Worm (Caenorhabditis elegans) whole organism, mixed stage, embryonic: ENCODE results near the gene tftc-5.

Experiments used
- M03D4.4 ChIP-seq: sonication (generic microtip); optimal IDR thresholded peaks from 2 replicates; lab custom pipeline; 2017; ENCODE audit warnings: mild to moderate bottlenecking, missing genetic modification characterization, missing compliant biosample characterization
- bed-3 ChIP-seq: fragments of 200-800 bp; sonication (Bioruptor generic); optimal IDR thresholded peaks from 3 replicates; lab custom pipeline; 2018; ENCODE audit warnings: mild to moderate bottlenecking, missing genetic modification characterization, moderate library complexity, missing compliant biosample characterization
- ceh-39 ChIP-seq: fragments of 150-350 bp; optimal IDR thresholded peaks from 2 replicates; lab custom pipeline; 2014; ENCODE audit warnings: missing biosample characterization, missing genetic modification characterization
- ceh-43 ChIP-seq: fragments of 200-800 bp; sonication (Bioruptor generic); optimal IDR thresholded peaks from 2 replicates; lab custom pipeline; 2018; ENCODE audit warnings: mild to moderate bottlenecking, missing genetic modification characterization, moderate library complexity, missing compliant biosample characterization
- ceh-83 ChIP-seq: fragments of 200-800 bp; sonication (Bioruptor generic); optimal IDR thresholded peaks from 2 replicates; lab custom pipeline; 2018; ENCODE audit warnings: mild to moderate bottlenecking, missing genetic modification characterization, missing compliant biosample characterization
- ces-1 ChIP-seq: fragments of 150-350 bp; optimal IDR thresholded peaks from 2 replicates; lab custom pipeline; 2014; ENCODE audit warnings: missing biosample characterization, missing genetic modification reagents, missing genetic modification characterization
- cnd-1 ChIP-seq: fragments of 200-800 bp; sonication (Bioruptor generic); optimal IDR thresholded peaks from 2 replicates; lab custom pipeline; 2018; ENCODE audit warnings: mild to moderate bottlenecking, missing genetic modification characterization, missing compliant biosample characterization
- drap-1 ChIP-seq: fragments of 200-800 bp; sonication (Bioruptor generic); optimal IDR thresholded peaks from 3 replicates; lab custom pipeline; 2018; ENCODE audit warnings: mild to moderate bottlenecking, missing genetic modification characterization, missing compliant biosample characterization
- elt-1 ChIP-seq: sonication (generic microtip); optimal IDR thresholded peaks from 2 replicates; lab custom pipeline; 2017; ENCODE audit warnings: missing genetic modification characterization, mild to moderate bottlenecking, missing compliant biosample characterization, antibody characterized with exemption, moderate library complexity, borderline replicate concordance; ENCODE audit not compliant: insufficient read depth
- flh-1 ChIP-seq: fragments of 200-800 bp; sonication (Bioruptor generic); optimal IDR thresholded peaks from 2 replicates; lab custom pipeline; 2018; ENCODE audit warnings: mild to moderate bottlenecking, missing genetic modification characterization, moderate library complexity, missing compliant biosample characterization
- ham-2 ChIP-seq: fragments of 200-800 bp; sonication (Bioruptor generic); optimal IDR thresholded peaks from 2 replicates; lab custom pipeline; 2018; ENCODE audit warnings: mild to moderate bottlenecking, missing genetic modification characterization, missing compliant biosample characterization
- hlh-1 ChIP-seq: fragments of 150-350 bp; optimal IDR thresholded peaks from 2 replicates; lab custom pipeline; 2014; ENCODE audit warnings: missing biosample characterization, missing genetic modification reagents, missing genetic modification characterization
- lin-13 ChIP-seq: fragments of 150-350 bp; optimal IDR thresholded peaks from 2 replicates; lab custom pipeline; 2014; ENCODE audit warnings: missing biosample characterization, missing genetic modification characterization
- lin-32 ChIP-seq: fragments of 200-800 bp; sonication (Bioruptor generic); optimal IDR thresholded peaks from 2 replicates; lab custom pipeline; 2018; ENCODE audit warnings: mild to moderate bottlenecking, missing genetic modification characterization, missing compliant biosample characterization
- lsy-2 ChIP-seq: fragments of 150-350 bp; optimal IDR thresholded peaks from 2 replicates; lab custom pipeline; 2014; ENCODE audit warnings: missing biosample characterization, missing genetic modification characterization
- mab-5 ChIP-seq: fragments of 150-350 bp; optimal IDR thresholded peaks from 2 replicates; lab custom pipeline; 2014; ENCODE audit warnings: missing biosample characterization, missing genetic modification characterization
- mep-1 ChIP-seq: fragments of 150-350 bp; optimal IDR thresholded peaks from 2 replicates; lab custom pipeline; 2017; ENCODE audit warnings: missing biosample characterization, missing genetic modification reagents, missing genetic modification characterization, inconsistent platforms
- mls-2 ChIP-seq: sonication (generic microtip); optimal IDR thresholded peaks from 2 replicates; lab custom pipeline; 2016; ENCODE audit warnings: mild to moderate bottlenecking, missing genetic modification characterization, moderate library complexity, missing compliant biosample characterization
- nhr-12 ChIP-seq: fragments of 150-350 bp; optimal IDR thresholded peaks from 2 replicates; lab custom pipeline; 2014; ENCODE audit warnings: missing biosample characterization, missing genetic modification characterization
- nhr-2 ChIP-seq: fragments of 150-350 bp; optimal IDR thresholded peaks from 2 replicates; lab custom pipeline; 2014; ENCODE audit warnings: missing biosample characterization, missing genetic modification characterization
- nhr-237 ChIP-seq: fragments of 150-350 bp; optimal IDR thresholded peaks from 2 replicates; lab custom pipeline; 2014; ENCODE audit warnings: missing biosample characterization, missing genetic modification characterization
- nhr-28 ChIP-seq: fragments of 150-350 bp; optimal IDR thresholded peaks from 2 replicates; lab custom pipeline; 2014; ENCODE audit warnings: missing biosample characterization, missing genetic modification characterization
- nhr-76 ChIP-seq: sonication (generic microtip); optimal IDR thresholded peaks from 2 replicates; lab custom pipeline; 2017; ENCODE audit warnings: missing biosample characterization, missing genetic modification characterization
- pha-4 ChIP-seq: fragments of 150-350 bp; optimal IDR thresholded peaks from 2 replicates; lab custom pipeline; 2018; ENCODE audit warnings: missing biosample characterization, missing genetic modification reagents, missing genetic modification characterization
- sem-2 ChIP-seq: fragments of 200-800 bp; sonication (Bioruptor generic); optimal IDR thresholded peaks from 2 replicates; lab custom pipeline; 2018; ENCODE audit warnings: mild to moderate bottlenecking, missing genetic modification characterization, missing compliant biosample characterization
- snpc-4 ChIP-seq: fragments of 150-350 bp; optimal IDR thresholded peaks from 2 replicates; lab custom pipeline; 2014; ENCODE audit warnings: missing biosample characterization, missing genetic modification characterization
- sptf-1 ChIP-seq: sonication (generic microtip); optimal IDR thresholded peaks from 2 replicates; lab custom pipeline; 2017; ENCODE audit warnings: mild to moderate bottlenecking, missing genetic modification characterization, moderate library complexity, missing compliant biosample characterization
- tbx-8 ChIP-seq: fragments of 200-800 bp; sonication (Bioruptor generic); optimal IDR thresholded peaks from 2 replicates; lab custom pipeline; 2018; ENCODE audit warnings: mild to moderate bottlenecking, missing genetic modification characterization, moderate library complexity, missing compliant biosample characterization
- unc-120 ChIP-seq: sonication (generic microtip); optimal IDR thresholded peaks from 2 replicates; lab custom pipeline; 2017; ENCODE audit warnings: missing genetic modification characterization, missing compliant biosample characterization; ENCODE audit not compliant: poor library complexity, severe bottlenecking
- unc-39 ChIP-seq: fragments of 150-350 bp; optimal IDR thresholded peaks from 2 replicates; lab custom pipeline; 2014; ENCODE audit warnings: missing biosample characterization, missing genetic modification characterization
- unc-62 ChIP-seq: fragments of 150-350 bp; optimal IDR thresholded peaks from 2 replicates; lab custom pipeline; 2014; ENCODE audit warnings: missing biosample characterization, missing genetic modification reagents, missing genetic modification characterization
- zip-8 ChIP-seq: fragments of 150-350 bp; optimal IDR thresholded peaks from 2 replicates; lab custom pipeline; 2014; ENCODE audit warnings: missing biosample characterization, missing genetic modification characterization
- ztf-11 ChIP-seq: fragments of 150-350 bp; optimal IDR thresholded peaks from 2 replicates; lab custom pipeline; 2014; ENCODE audit warnings: missing biosample characterization, missing genetic modification characterization

The tftc-5 gene

DNA sequence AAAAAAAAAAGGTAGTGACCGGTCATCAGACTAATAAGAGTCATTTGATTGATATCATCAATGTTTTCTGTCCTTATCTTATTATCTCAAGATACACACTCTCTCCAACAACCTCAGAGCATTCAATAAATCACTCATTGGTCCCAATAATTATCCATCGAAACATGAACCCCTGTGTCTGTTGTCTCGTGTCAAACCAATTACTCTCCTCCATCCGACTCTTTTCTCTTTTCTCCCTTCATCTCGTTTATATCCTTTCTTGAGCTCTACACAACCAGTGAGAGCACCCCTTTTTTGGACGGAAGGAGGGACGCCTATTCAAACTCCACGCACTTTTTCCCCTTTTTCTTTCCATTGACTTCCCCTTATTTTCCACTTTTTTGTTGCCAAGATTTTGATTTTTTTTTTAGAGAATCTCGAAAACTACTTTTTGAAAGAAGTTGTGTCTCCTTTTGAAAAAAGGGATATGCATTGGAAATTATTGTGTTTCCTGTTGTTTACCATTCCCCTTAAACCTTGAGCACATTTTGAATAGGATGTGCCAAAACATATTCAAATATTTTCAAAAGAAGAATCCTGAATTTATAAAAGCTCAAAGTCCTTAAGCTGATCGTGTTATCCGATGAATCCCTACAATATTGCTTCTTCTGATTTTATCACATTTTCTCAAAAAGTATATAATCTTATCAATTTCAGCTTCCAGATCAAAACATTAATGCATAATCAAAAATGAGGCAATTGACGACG is 16.3 kb upstream of the tftc-5 start, which contains the start of gene pxd-1:
Gene pxd-1 (plus strand): TSS at position 697 of the 747 bp plus-strand sequence.
- TF ChIP-seq sem-2 (no peak), lin-32 (GFP tag; lab: Kevin White, UChicago) (no peak), ceh-39 (tag; lab: Kevin White, UChicago) (no peak), nhr-237 (no peak), nhr-12 (no peak), ham-2 (GFP tag; lab: Kevin White, UChicago) (no peak), sptf-1 (tag; lab: Kevin White, UChicago) (no peak), nhr-2 (no peak), zip-8 (no peak), tbx-8 (GFP tag; lab: Kevin White, UChicago) (no peak), elt-1 (no peak), mls-2 (tag; lab: Kevin White, UChicago) (peak; percentile 55), mep-1 (tag; lab: Kevin White, UChicago) (no peak), ceh-83 (GFP tag; lab: Kevin White, UChicago) (no peak), flh-1 (GFP tag; lab: Kevin White, UChicago) (no peak), ztf-11 (tag; lab: Kevin White, UChicago) (no peak), nhr-76 (tag; lab: Kevin White, UChicago) (no peak), mab-5 (tag; lab: Kevin White, UChicago) (peak; percentile 12), nhr-28 (tag; lab: Kevin White, UChicago) (no peak), M03D4.4 (no peak), ceh-43 (GFP tag; lab: Kevin White, UChicago) (peak; percentile 25), unc-39 (tag; lab: Kevin White, UChicago) (peak; percentile 52), bed-3 (GFP tag; lab: Kevin White, UChicago) (no peak), cnd-1 (tag; lab: Kevin White, UChicago) (no peak), snpc-4 (tag; lab: Kevin White, UChicago) (no peak), lsy-2 (tag; lab: Kevin White, UChicago) (no peak), drap-1 (no peak), unc-62 (GFP tag; lab: Kevin White, UChicago) (peak; percentile 77), lin-13 (tag; lab: Kevin White, UChicago) (no peak), ces-1 (GFP tag; lab: Kevin White, UChicago) (peak; percentile 82), pha-4 (tag; lab: Kevin White, UChicago) (no peak)
- TF ChIP-seq, all 35 proteins: peak for 6

ce11 chrIII:4007017-4007416 is 14.9 kb upstream of the tftc-5 start:
- no peak for TF ChIP-seq bed-3 (GFP tag; lab: Kevin White, UChicago)
- TF ChIP-seq mep-1 (tag; lab: Kevin White, UChicago) = no peak
- no peak for TF ChIP-seq cnd-1 (tag; lab: Kevin White, UChicago)
- no peak for TF ChIP-seq lin-32 (GFP tag; lab: Kevin White, UChicago)
- no peak for TF ChIP-seq nhr-237
- no peak for TF ChIP-seq mab-5 (tag; lab: Kevin White, UChicago)
- no peak for TF ChIP-seq M03D4.4
- no peak for TF ChIP-seq unc-62 (GFP tag; lab: Kevin White, UChicago)
- TF ChIP-seq unc-120 = no peak
- TF ChIP-seq ceh-43 (GFP tag; lab: Kevin White, UChicago) = no peak
- no peak for TF ChIP-seq elt-1
- no peak for TF ChIP-seq zip-8
- no peak for TF ChIP-seq nhr-2
- no peak for TF ChIP-seq sptf-1 (tag; lab: Kevin White, UChicago)
- no peak for TF ChIP-seq tbx-8 (GFP tag; lab: Kevin White, UChicago)
- TF ChIP-seq ceh-39 (tag; lab: Kevin White, UChicago) = no peak
- TF ChIP-seq sem-2 = no peak
- no peak for TF ChIP-seq nhr-12

ce11 chrIII:4009181-4009580 is 12.8 kb upstream of the tftc-5 start:
- TF ChIP-seq unc-39 (tag; lab: Kevin White, UChicago) (no peak), nhr-28 (tag; lab: Kevin White, UChicago) (no peak), nhr-2 (no peak)

DNA sequence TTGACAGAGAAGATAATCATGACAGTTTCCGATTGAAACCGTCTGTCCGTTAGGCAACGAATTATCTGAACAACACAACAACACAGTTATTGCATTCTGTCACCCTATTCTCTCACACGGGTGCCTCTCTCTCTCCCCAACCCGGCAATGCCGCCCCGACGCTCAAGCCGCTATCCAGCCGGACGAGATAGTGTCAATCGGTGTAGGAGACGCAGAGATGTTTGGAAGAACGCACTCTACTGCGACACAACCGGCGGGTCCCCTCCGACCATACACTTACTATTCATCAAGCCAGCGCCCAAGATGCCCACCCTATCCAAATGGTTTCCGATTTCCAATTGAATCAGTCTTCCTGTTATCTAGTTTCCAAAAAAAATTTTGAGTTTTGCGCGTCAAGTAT is 11.8 kb upstream of the tftc-5 start:
- no peak for TF ChIP-seq ceh-39 (tag; lab: Kevin White, UChicago)
- no peak for TF ChIP-seq nhr-76 (tag; lab: Kevin White, UChicago)
- peak; percentile 43 for TF ChIP-seq cnd-1 (tag; lab: Kevin White, UChicago)
- no peak for TF ChIP-seq pha-4 (tag; lab: Kevin White, UChicago)
- peak; percentile 25 for TF ChIP-seq sptf-1 (tag; lab: Kevin White, UChicago)
- TF ChIP-seq lin-32 (GFP tag; lab: Kevin White, UChicago) = no peak
- TF ChIP-seq snpc-4 (tag; lab: Kevin White, UChicago) = no peak
- peak; percentile 39 for TF ChIP-seq unc-120
- no peak for TF ChIP-seq hlh-1 (tag; lab: Kevin White, UChicago)
- TF ChIP-seq ham-2 (GFP tag; lab: Kevin White, UChicago) = peak; percentile 99
- TF ChIP-seq ces-1 (GFP tag; lab: Kevin White, UChicago) = peak; percentile 35
- TF ChIP-seq unc-62 (GFP tag; lab: Kevin White, UChicago) = peak; percentile 50
- TF ChIP-seq mls-2 (tag; lab: Kevin White, UChicago) = peak; percentile 38
